Worm (Caenorhabditis elegans): ENCODE results near the gene K07H8.8.

DNA sequence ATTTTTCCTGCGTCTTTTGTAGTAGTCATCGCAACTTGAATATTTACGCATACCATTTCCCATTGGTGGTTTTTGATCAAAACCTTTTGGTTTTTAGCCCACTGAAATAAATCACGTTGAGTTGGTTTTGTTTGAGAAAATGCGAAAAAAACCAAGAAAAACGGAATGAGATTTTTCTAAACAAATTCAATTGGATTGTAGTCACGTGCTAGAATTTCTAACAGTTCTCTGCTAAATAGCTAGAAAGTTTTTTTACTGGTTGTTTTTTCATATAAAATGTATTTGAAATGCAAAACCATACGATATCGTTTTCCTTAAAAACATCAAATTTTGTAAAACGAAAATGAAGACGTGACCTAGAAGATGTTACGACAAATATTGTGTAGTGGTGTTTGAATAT lies 8.4 kb upstream of the K07H8.8 start, which contains the start of gene K07H8.12:
- TF ChIP-seq ztf-29 (GFP tag; IDR thresholded peaks at IDR 0.05), result no peak
- TF ChIP-seq ztf-23 (GFP tag; IDR thresholded peaks at IDR 0.05), result no peak
